Fruit fly (Drosophila melanogaster) whole organism, embryonic: ENCODE measurements around the gene CG14273.

Source experiments
- ATbp ChIP-seq: fragments of 200-800 bp; sonication (Bioruptor generic); optimal IDR thresholded peaks from 2 replicates; lab custom pipeline; 2017; ENCODE audit warnings: missing biosample characterization, mild to moderate bottlenecking, missing genetic modification characterization, missing genetic modification reagents
- Antp ChIP-seq: fragments of 200-800 bp; sonication (Bioruptor generic); optimal IDR thresholded peaks from 3 replicates; lab custom pipeline; 2016; ENCODE audit warnings: missing biosample characterization, missing genetic modification characterization
- Asciz ChIP-seq: fragments of 200-800 bp; sonication (Bioruptor generic); optimal IDR thresholded peaks from 2 replicates; lab custom pipeline; 2017; ENCODE audit warnings: missing biosample characterization, mild to moderate bottlenecking, missing genetic modification characterization, missing genetic modification reagents
- Atf3 ChIP-seq: fragments of 200-800 bp; sonication (Bioruptor generic); optimal IDR thresholded peaks from 3 replicates; lab custom pipeline; 2016; ENCODE audit warnings: missing biosample characterization, missing genetic modification characterization
- CG10147 ChIP-seq: fragments of 200-800 bp; sonication (Bioruptor generic); optimal IDR thresholded peaks from 2 replicates; lab custom pipeline; 2019; ENCODE audit warnings: missing biosample characterization, mild to moderate bottlenecking, missing genetic modification characterization, moderate library complexity
- CG10979 ChIP-seq: fragments of 200-800 bp; sonication (Bioruptor generic); optimal IDR thresholded peaks from 2 replicates; lab custom pipeline; 2018; ENCODE audit warnings: missing biosample characterization, mild to moderate bottlenecking, missing genetic modification characterization, moderate library complexity
- CG11696 ChIP-seq: fragments of 200-800 bp; sonication (Bioruptor generic); IDR thresholded peaks from 2 replicates; pipeline ENCODE4 v1.3.6; 2022; ENCODE audit warnings: missing biosample characterization, missing genetic modification characterization
- CG12219 ChIP-seq: fragments of 200-800 bp; sonication (Bioruptor generic); optimal IDR thresholded peaks from 3 replicates; lab custom pipeline; 2018; ENCODE audit warnings: missing biosample characterization, mild to moderate bottlenecking, missing genetic modification characterization
- CG12659 ChIP-seq: fragments of 200-800 bp; sonication (Bioruptor generic); optimal IDR thresholded peaks from 3 replicates; lab custom pipeline; 2017; ENCODE audit warnings: mild to moderate bottlenecking, missing biosample characterization, missing genetic modification reagents, missing genetic modification characterization
- CG13775 ChIP-seq: fragments of 200-800 bp; sonication (Bioruptor generic); optimal IDR thresholded peaks from 3 replicates; lab custom pipeline; 2017; ENCODE audit warnings: missing biosample characterization, mild to moderate bottlenecking, missing genetic modification characterization
- CG16779 ChIP-seq: fragments of 200-800 bp; sonication (Bioruptor generic); IDR thresholded peaks from 2 replicates; pipeline ENCODE4 v1.3.6; 2022; ENCODE audit warnings: missing biosample characterization, missing genetic modification characterization
- CG2116 ChIP-seq: fragments of 200-800 bp; sonication (Bioruptor generic); optimal IDR thresholded peaks from 3 replicates; lab custom pipeline; 2018; ENCODE audit warnings: missing biosample characterization, mild to moderate bottlenecking, missing genetic modification characterization
- CG31365 ChIP-seq: fragments of 200-800 bp; sonication (Bioruptor generic); optimal IDR thresholded peaks from 2 replicates; lab custom pipeline; 2018; ENCODE audit warnings: missing biosample characterization, mild to moderate bottlenecking, missing genetic modification characterization
- CG34376 ChIP-seq: fragments of 200-800 bp; sonication (Bioruptor generic); optimal IDR thresholded peaks from 2 replicates; lab custom pipeline; 2018; ENCODE audit warnings: missing biosample characterization, mild to moderate bottlenecking, missing genetic modification characterization
- CG4617 ChIP-seq: fragments of 200-800 bp; sonication (Bioruptor generic); optimal IDR thresholded peaks from 3 replicates; lab custom pipeline; 2016; ENCODE audit warnings: missing biosample characterization, missing genetic modification characterization, borderline replicate concordance
- CG7357 ChIP-seq: fragments of 200-800 bp; sonication (Bioruptor generic); IDR thresholded peaks from 3 replicates; pipeline ENCODE4 v1.3.6; 2022; ENCODE audit warnings: missing biosample characterization, missing genetic modification characterization
- CG8388 ChIP-seq: fragments of 200-800 bp; sonication (Bioruptor generic); optimal IDR thresholded peaks from 2 replicates; lab custom pipeline; 2019; ENCODE audit warnings: missing biosample characterization, mild to moderate bottlenecking, missing genetic modification characterization, moderate library complexity
- Dad ChIP-seq: fragments of 200-800 bp; sonication (Bioruptor generic); optimal IDR thresholded peaks from 3 replicates; lab custom pipeline; 2016; ENCODE audit warnings: missing biosample characterization, missing genetic modification characterization
- Dek ChIP-seq: fragments of 200-800 bp; sonication (Bioruptor generic); optimal IDR thresholded peaks from 3 replicates; lab custom pipeline; 2019; ENCODE audit warnings: missing biosample characterization, mild to moderate bottlenecking, missing genetic modification characterization, moderate library complexity
- GATAe ChIP-seq: fragments of 200-800 bp; sonication (Bioruptor generic); conservative IDR thresholded peaks from 2 replicates; pipeline ENCODE4 v1.3.6; 2022; ENCODE audit warnings: missing biosample characterization, missing genetic modification characterization
- Hmr ChIP-seq: fragments of 200-800 bp; sonication (Bioruptor generic); optimal IDR thresholded peaks from 3 replicates; lab custom pipeline; 2017; ENCODE audit warnings: mild to moderate bottlenecking, missing biosample characterization, missing genetic modification reagents, missing genetic modification characterization
- Hr39 ChIP-seq: fragments of >200 bp; optimal IDR thresholded peaks from 2 replicates; lab custom pipeline; 2017
- Nf-YC ChIP-seq: fragments of 200-800 bp; optimal IDR thresholded peaks from 3 replicates; lab custom pipeline; 2019; ENCODE audit warnings: missing biosample characterization, mild to moderate bottlenecking, missing genetic modification characterization, moderate library complexity
- Ptx1 ChIP-seq: fragments of 200-800 bp; sonication (Bioruptor generic); IDR thresholded peaks from 2 replicates; pipeline ENCODE4 v1.3.6; 2022; ENCODE audit warnings: missing biosample characterization, missing genetic modification characterization
- Rx ChIP-seq: fragments of 200-800 bp; sonication (Bioruptor generic); IDR thresholded peaks from 2 replicates; pipeline ENCODE4 v1.3.6; 2022; ENCODE audit warnings: missing biosample characterization, missing genetic modification characterization
- Tbp ChIP-seq: fragments of >200 bp; optimal IDR thresholded peaks from 2 replicates; lab custom pipeline; 2018; ENCODE audit warnings: missing biosample characterization, missing genetic modification characterization
- ase ChIP-seq: fragments of 200-800 bp; sonication (Bioruptor generic); IDR thresholded peaks from 3 replicates; pipeline ENCODE4 v1.3.6; 2022; ENCODE audit warnings: missing biosample characterization, missing genetic modification characterization
- bbx ChIP-seq: fragments of 200-800 bp; sonication (Bioruptor generic); IDR thresholded peaks from 2 replicates; pipeline ENCODE4 v1.3.6; 2022; ENCODE audit warnings: missing biosample characterization, missing genetic modification characterization; ENCODE audit not compliant: partially characterized antibody
- cato ChIP-seq: fragments of 200-800 bp; sonication (Bioruptor generic); optimal IDR thresholded peaks from 2 replicates; lab custom pipeline; 2016; ENCODE audit warnings: missing biosample characterization, missing genetic modification characterization, borderline replicate concordance
- crp ChIP-seq, 2 experiments: fragments of 200-800 bp; sonication (Bioruptor generic); optimal IDR thresholded peaks; 2 replicates in 1 of 2; 3 replicates in 1 of 2; lab custom pipeline; 2017; ENCODE audit warnings: missing biosample characterization in 2 of 2, missing genetic modification characterization in 2 of 2, mild to moderate bottlenecking in 1 of 2, moderate library complexity in 1 of 2
- exex ChIP-seq: fragments of 200-800 bp; sonication (Bioruptor generic); optimal IDR thresholded peaks from 4 replicates; lab custom pipeline; 2018; ENCODE audit warnings: missing biosample characterization, mild to moderate bottlenecking, missing genetic modification characterization, moderate library complexity
- gfzf ChIP-seq: fragments of 200-800 bp; sonication (Bioruptor generic); optimal IDR thresholded peaks from 2 replicates; lab custom pipeline; 2016; ENCODE audit warnings: missing biosample characterization, mild to moderate bottlenecking, missing genetic modification characterization, moderate library complexity
- gsb-n ChIP-seq: fragments of 200-800 bp; sonication (Bioruptor generic); optimal IDR thresholded peaks from 3 replicates; lab custom pipeline; 2018; ENCODE audit warnings: missing biosample characterization, mild to moderate bottlenecking, missing genetic modification characterization
- kah ChIP-seq: fragments of 200-800 bp; sonication (Bioruptor generic); optimal IDR thresholded peaks from 2 replicates; lab custom pipeline; 2018; ENCODE audit warnings: missing biosample characterization, mild to moderate bottlenecking, missing genetic modification characterization
- kni ChIP-seq: fragments of 200-800 bp; sonication (Bioruptor generic); optimal IDR thresholded peaks from 3 replicates; lab custom pipeline; 2017; ENCODE audit warnings: mild to moderate bottlenecking, missing biosample characterization, missing genetic modification reagents, missing genetic modification characterization
- lilli ChIP-seq: fragments of 200-800 bp; sonication (Bioruptor generic); optimal IDR thresholded peaks from 3 replicates; lab custom pipeline; 2016; ENCODE audit warnings: missing biosample characterization, missing genetic modification characterization
- maf-S ChIP-seq: fragments of 200-800 bp; sonication (Bioruptor generic); optimal IDR thresholded peaks from 2 replicates; lab custom pipeline; 2016; ENCODE audit warnings: missing biosample characterization, missing genetic modification characterization
- mirr ChIP-seq: fragments of 200-800 bp; sonication (Bioruptor generic); optimal IDR thresholded peaks from 3 replicates; lab custom pipeline; 2018; ENCODE audit warnings: missing biosample characterization, mild to moderate bottlenecking, missing genetic modification characterization
- otp ChIP-seq: fragments of 200-800 bp; sonication (Bioruptor generic); IDR thresholded peaks from 3 replicates; pipeline ENCODE4, ENCODE4 v1.3.6; 2022; ENCODE audit warnings: missing biosample characterization, missing genetic modification characterization
- schlank ChIP-seq: fragments of 200-800 bp; sonication (Bioruptor generic); optimal IDR thresholded peaks from 2 replicates; lab custom pipeline; 2018; ENCODE audit warnings: missing biosample characterization, mild to moderate bottlenecking, missing genetic modification characterization
- scrt ChIP-seq: fragments of 200-800 bp; sonication (Bioruptor generic); optimal IDR thresholded peaks from 2 replicates; lab custom pipeline; 2018; ENCODE audit warnings: missing biosample characterization, mild to moderate bottlenecking, missing genetic modification characterization, moderate library complexity
- sd ChIP-seq: fragments of 200-800 bp; sonication (Bioruptor generic); optimal IDR thresholded peaks from 3 replicates; lab custom pipeline; 2018; ENCODE audit warnings: missing biosample characterization, mild to moderate bottlenecking, missing genetic modification characterization, moderate library complexity
- sens ChIP-seq: fragments of 200-800 bp; sonication (Bioruptor generic); peaks from one replicate; lab custom pipeline; 2016; ENCODE audit warnings: missing biosample characterization, missing genetic modification characterization
- sisA ChIP-seq: fragments of 200-800 bp; sonication (Bioruptor generic); IDR thresholded peaks from 2 replicates; pipeline ENCODE4 v1.3.6; 2022; ENCODE audit warnings: missing biosample characterization, missing genetic modification characterization
- slbo ChIP-seq: fragments of 200-800 bp; sonication (Bioruptor generic); IDR thresholded peaks from 2 replicates; pipeline ENCODE4 v1.3.6; 2022; ENCODE audit warnings: missing biosample characterization, missing genetic modification characterization
- tap ChIP-seq: fragments of 200-800 bp; optimal IDR thresholded peaks from 3 replicates; lab custom pipeline; 2019; ENCODE audit warnings: missing biosample characterization, mild to moderate bottlenecking, missing genetic modification characterization, moderate library complexity
- trh ChIP-seq: fragments of 200-800 bp; sonication (Bioruptor generic); optimal IDR thresholded peaks from 2 replicates; lab custom pipeline; 2016; ENCODE audit warnings: missing biosample characterization, missing genetic modification characterization
- unc-4 ChIP-seq: fragments of 200-800 bp; sonication (Bioruptor generic); IDR thresholded peaks from 2 replicates; pipeline ENCODE4 v1.3.6; 2022; ENCODE audit warnings: missing biosample characterization, missing genetic modification characterization; ENCODE audit not compliant: partially characterized antibody

Gene CG14273

dm6 chr2L:8364006-8364956, 21.8 kb downstream of the CG14273 start, which contains the start of the genes RpS13 and CSN8 (continued):
- TF ChIP-seq otp (no peak), ase (GFP tag; lab: Robert Waterston, UW) (no peak), CG34376 (peak; percentile 68), cato (GFP tag; lab: Kevin White, UChicago) (no peak), Dek (no peak), CG13775 (GFP tag; lab: Kevin White, UChicago) (peak; percentile 27), Hmr (GFP tag; lab: Kevin White, UChicago) (peak; percentile 56), CG2116 (GFP tag; lab: Kevin White, UChicago) (peak; percentile 98), lilli (no peak), CG16779 (GFP tag; lab: Robert Waterston, UW) (0 out of 2 replicates have a peak, but pooled peaks have one; percentile 31), CG10147 (GFP tag; lab: Kevin White, UChicago) (no peak), exex (tag; lab: Kevin White, UChicago) (peak; percentile 10), Dad (GFP tag; lab: Kevin White, UChicago) (no peak), CG8388 (GFP tag; lab: Kevin White, UChicago) (peak; percentile 7), Asciz (GFP tag; lab: Kevin White, UChicago) (peak; percentile 37), gsb-n (tag; lab: Kevin White, UChicago) (no peak), Nf-YC (tag; lab: Kevin White, UChicago) (peak; percentile 60), crp (GFP tag; optimal IDR thresholded peaks at IDR 0.05; lab: Kevin White, UChicago) (no peak), Hr39 (lab: Kevin White, UChicago) (no peak), unc-4 (GFP tag; lab: Robert Waterston, UW) (peak; percentile 95), ATbp (no peak), sd (tag; lab: Kevin White, UChicago) (peak; percentile 27), bbx (GFP tag; lab: Robert Waterston, UW) (peak; percentile 91), CG10979 (tag; lab: Kevin White, UChicago) (peak; percentile 20), gfzf (GFP tag; lab: Kevin White, UChicago) (peak; percentile 85), Atf3 (GFP tag; lab: Kevin White, UChicago) (no peak), kni (peak; percentile 66), CG7357 (0 out of 3 replicates have a peak, but pooled peaks have one; percentile 11), CG4617 (GFP tag; lab: Kevin White, UChicago) (peak; percentile 56), Tbp (GFP tag; lab: Kevin White, UChicago) (no peak), maf-S (peak; percentile 22), Antp (GFP tag; lab: Kevin White, UChicago) (no peak), schlank (no peak), GATAe (GFP tag; lab: Robert Waterston, UW) (no peak), CG12219 (GFP tag; lab: Kevin White, UChicago) (no peak), sisA (no peak), scrt (GFP tag; lab: Kevin White, UChicago) (peak; percentile 10), CG12659 (GFP tag; lab: Kevin White, UChicago) (peak; percentile 75), mirr (GFP tag; lab: Kevin White, UChicago) (no peak), CG11696 (GFP tag; lab: Robert Waterston, UW) (no peak), slbo (no peak), tap (tag; lab: Kevin White, UChicago) (peak; percentile 11), Rx (GFP tag; lab: Robert Waterston, UW) (no peak), Ptx1 (GFP tag; lab: Robert Waterston, UW) (no peak), sens (GFP tag; lab: Kevin White, UChicago) (peak; percentile 82), kah (GFP tag; lab: Kevin White, UChicago) (no peak), CG31365 (tag; lab: Kevin White, UChicago) (peak; percentile 23), trh (GFP tag; lab: Kevin White, UChicago) (no peak)
